Worm (Caenorhabditis elegans): Measurements from ENCODE around the gene zipt-2.3.

The zipt-2.3 gene

ce11 chrII:13722763-13723162, 7.1 kb upstream of the zipt-2.3 start, which contains the start of gene Y54G9A.5 (continued):
- TF ChIP-seq lin-54 (GFP tag; optimal IDR thresholded peaks at IDR 0.05) (peak; percentile 77), nfya-2 (GFP tag; IDR thresholded peaks at IDR 0.05) (no peak), bed-2 (GFP tag; IDR thresholded peaks at IDR 0.05) (peak; percentile 34; the same call in 1 of the 2 replicates), let-607 (tag; optimal IDR thresholded peaks at IDR 0.05) (no peak), zfh-2 (GFP tag; conservative IDR thresholded peaks at IDR 0.05) (no peak), mcd-1 (GFP tag; IDR thresholded peaks at IDR 0.05) (peak; percentile 76), D2030.7 (GFP tag; IDR thresholded peaks at IDR 0.05) (peak; percentile 85), unc-62 (GFP tag; optimal IDR thresholded peaks at IDR 0.05) (no peak), atf-7 (tag; optimal IDR thresholded peaks at IDR 0.05) (no peak), ccch-3 (GFP tag; optimal IDR thresholded peaks at IDR 0.05) (no peak), ekl-4 (GFP tag; IDR thresholded peaks at IDR 0.05) (no peak), Y56A3A.18 (GFP tag; IDR thresholded peaks at IDR 0.05) (no peak), F57C9.4 (tag; optimal IDR thresholded peaks at IDR 0.05) (no peak), gei-17 (GFP tag; optimal IDR thresholded peaks at IDR 0.05) (no peak), hlh-26 (GFP tag; conservative IDR thresholded peaks at IDR 0.05) (no peak), Y53G8AR.9 (GFP tag; conservative IDR thresholded peaks at IDR 0.05) (no peak), snpc-4 (GFP tag; optimal IDR thresholded peaks at IDR 0.05) (no peak), snpc-4 (tag; optimal IDR thresholded peaks at IDR 0.05) (peak in 2 of 4 experiments; percentile 26 to 54), aptf-3 (GFP tag; IDR thresholded peaks at IDR 0.05) (no peak), xnd-1 (tag; optimal IDR thresholded peaks at IDR 0.05) (peak; percentile 6), cebp-1 (GFP tag; IDR thresholded peaks at IDR 0.05) (no peak), cebp-1 (tag; optimal IDR thresholded peaks at IDR 0.05) (peak; percentile 8), chd-7 (tag; optimal IDR thresholded peaks at IDR 0.05) (no peak), ceh-58 (GFP tag; IDR thresholded peaks at IDR 0.05) (no peak), ZK185.1 (tag; optimal IDR thresholded peaks at IDR 0.05; ENCODE audit: poor library complexity, severe bottlenecking) (no peak), ceh-100 (GFP tag; IDR thresholded peaks at IDR 0.05) (peak; percentile 96), akir-1 (GFP tag; optimal IDR thresholded peaks at IDR 0.05) (no peak), attf-5 (GFP tag; optimal IDR thresholded peaks at IDR 0.05) (no peak), madf-10 (tag; optimal IDR thresholded peaks at IDR 0.05) (no peak), ztf-3 (GFP tag; optimal IDR thresholded peaks at IDR 0.05) (no peak), ztf-22 (GFP tag; optimal IDR thresholded peaks at IDR 0.05) (no peak), madf-3 (GFP tag; IDR thresholded peaks at IDR 0.05) (peak; percentile 53; the same call in 1 of the 2 replicates), lsy-27 (tag; optimal IDR thresholded peaks at IDR 0.05; ENCODE audit: borderline replicate concordance, insufficient read depth) (no peak), dox-1 (GFP tag; IDR thresholded peaks at IDR 0.05) (peak; percentile 78), nfya-1 (tag; optimal IDR thresholded peaks at IDR 0.05; ENCODE audit: borderline replicate concordance, insufficient read depth) (no peak), tbp1 (GFP tag; optimal IDR thresholded peaks at IDR 0.05) (peak; percentile 18), die-1 (tag; optimal IDR thresholded peaks at IDR 0.05) (no peak), fkh-3 (tag; optimal IDR thresholded peaks at IDR 0.05) (no peak), egrh-3 (GFP tag; IDR thresholded peaks at IDR 0.05) (no peak), efl-1 (GFP tag; optimal IDR thresholded peaks at IDR 0.05) (peak; percentile 85), ets-4 (GFP tag; optimal IDR thresholded peaks at IDR 0.05) (no peak), lsl-1 (GFP tag; optimal IDR thresholded peaks at IDR 0.05) (peak; percentile 75), him-1 (tag; optimal IDR thresholded peaks at IDR 0.05) (no peak), mel-28 (tag; optimal IDR thresholded peaks at IDR 0.05; ENCODE audit: borderline replicate concordance) (no peak), sptf-2 (GFP tag; optimal IDR thresholded peaks at IDR 0.05) (no peak), ceh-40 (GFP tag; IDR thresholded peaks at IDR 0.05) (no peak), F22D6.2 (tag; optimal IDR thresholded peaks at IDR 0.05) (no peak), ztf-6 (GFP tag; IDR thresholded peaks at IDR 0.05) (no peak), nhr-80 (tag; optimal IDR thresholded peaks at IDR 0.05) (no peak)
